Worm (Caenorhabditis elegans): Measurements from ENCODE around the gene thoc-7.

DNA sequence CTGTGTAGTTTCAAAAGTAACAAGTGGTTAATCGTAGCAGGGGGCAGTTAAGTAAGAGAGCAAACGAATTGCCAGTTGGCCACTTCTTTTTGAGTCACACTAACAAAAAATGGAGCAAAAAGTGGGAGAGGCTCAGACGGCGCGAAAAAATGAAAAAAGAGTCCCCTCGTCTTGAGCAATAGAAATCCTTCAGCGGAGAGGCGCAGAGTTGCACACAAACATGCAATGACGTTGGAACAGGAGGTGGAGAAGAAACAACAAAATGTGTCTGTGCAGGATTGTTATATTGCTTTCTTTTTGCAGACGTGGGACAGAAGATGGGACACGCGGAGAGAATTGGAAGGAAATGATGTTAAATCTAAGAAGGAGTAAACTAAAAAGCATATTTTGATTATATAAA, 4.8 kb upstream of the thoc-7 start:
- TF ChIP-seq ahr-1 (tag; optimal IDR thresholded peaks at IDR 0.05) (no peak), tbx-7 (tag; optimal IDR thresholded peaks at IDR 0.05) (no peak), T23F11.4 (GFP tag; optimal IDR thresholded peaks at IDR 0.05) (no peak), sox-4 (tag; optimal IDR thresholded peaks at IDR 0.05) (no peak), pqm-1 (tag; optimal IDR thresholded peaks at IDR 0.05) (no peak), mec-3 (tag; optimal IDR thresholded peaks at IDR 0.05; ENCODE audit: borderline replicate concordance) (no peak), pha-4 (tag; optimal IDR thresholded peaks at IDR 0.05) (no peak)

Measured in whole organism, late embryonic.